Fruit fly (Drosophila melanogaster) S2 (cell line): ENCODE results near the gene CG5104.

Experiments
- CG8478 ChIP-seq: fragments of >200 bp; optimal IDR thresholded peaks from 2 replicates; lab custom pipeline; 2018
- CTCF ChIP-seq, 2 experiments: fragments of >200 bp; optimal IDR thresholded peaks; 2 replicates each; lab custom pipeline; 2018

- TF ChIP-seq CG8478 (no peak), CTCF (optimal IDR thresholded peaks at IDR 0.05; lab: Kevin White, UChicago) (no peak)
Measured at dm6 chr3L:20474789-20475208, 46.0 kb upstream of the CG5104 start.
